Fruit fly (Drosophila melanogaster) whole organism, embryonic: ENCODE measurements around the gene ac.

Experiments used
- Atf-2 ChIP-seq: fragments of 200-800 bp; sonication (Bioruptor generic); optimal IDR thresholded peaks from 2 replicates; lab custom pipeline; 2016; ENCODE audit warnings: missing biosample characterization, missing genetic modification characterization
- CG11398 ChIP-seq: fragments of 200-800 bp; sonication (Bioruptor generic); optimal IDR thresholded peaks from 2 replicates; lab custom pipeline; 2016; ENCODE audit warnings: missing biosample characterization, missing genetic modification characterization
- CG11456 ChIP-seq: fragments of 200-800 bp; sonication (Bioruptor generic); IDR thresholded peaks from 3 replicates; pipeline ENCODE4 v1.3.6; 2022; ENCODE audit warnings: missing biosample characterization, missing genetic modification characterization
- CG11560 ChIP-seq: fragments of 200-800 bp; sonication (Bioruptor generic); IDR thresholded peaks from 3 replicates; pipeline ENCODE4 v1.3.6; 2022; ENCODE audit warnings: missing biosample characterization, missing genetic modification characterization
- CG11723 ChIP-seq: fragments of 200-800 bp; sonication (Bioruptor generic); optimal IDR thresholded peaks from 2 replicates; lab custom pipeline; 2017; ENCODE audit warnings: missing biosample characterization, mild to moderate bottlenecking, missing genetic modification characterization
- CG12219 ChIP-seq: fragments of 200-800 bp; sonication (Bioruptor generic); optimal IDR thresholded peaks from 3 replicates; lab custom pipeline; 2018; ENCODE audit warnings: missing biosample characterization, mild to moderate bottlenecking, missing genetic modification characterization
- CG15269 ChIP-seq: fragments of 200-800 bp; sonication (Bioruptor generic); optimal IDR thresholded peaks from 2 replicates; lab custom pipeline; 2018; ENCODE audit warnings: missing biosample characterization, mild to moderate bottlenecking, missing genetic modification characterization, moderate library complexity
- CG18619 ChIP-seq: fragments of 200-800 bp; sonication (Bioruptor generic); optimal IDR thresholded peaks from 3 replicates; lab custom pipeline; 2017; ENCODE audit warnings: missing biosample characterization, mild to moderate bottlenecking, missing genetic modification characterization
- CG30020 ChIP-seq: fragments of 200-800 bp; optimal IDR thresholded peaks from 2 replicates; lab custom pipeline; 2019; ENCODE audit warnings: missing biosample characterization, mild to moderate bottlenecking, missing genetic modification characterization, moderate library complexity
- CG31224 ChIP-seq: fragments of 200-800 bp; sonication (Bioruptor generic); IDR thresholded peaks from 2 replicates; pipeline ENCODE4 v1.3.6; 2022; ENCODE audit warnings: missing biosample characterization, missing genetic modification characterization
- CG34224 ChIP-seq: fragments of 200-800 bp; sonication (Bioruptor generic); IDR thresholded peaks from 3 replicates; pipeline ENCODE4 v1.3.6; 2022; ENCODE audit warnings: missing biosample characterization, missing genetic modification characterization; ENCODE audit not compliant: partially characterized antibody
- CG42726 ChIP-seq: fragments of 200-800 bp; sonication (Bioruptor generic); IDR thresholded peaks from 2 replicates; pipeline ENCODE4 v1.3.6; 2022; ENCODE audit warnings: missing biosample characterization, missing genetic modification characterization; ENCODE audit not compliant: partially characterized antibody
- CG4617 ChIP-seq: fragments of 200-800 bp; sonication (Bioruptor generic); optimal IDR thresholded peaks from 3 replicates; lab custom pipeline; 2016; ENCODE audit warnings: missing biosample characterization, missing genetic modification characterization, borderline replicate concordance
- CG6175 ChIP-seq: fragments of 200-800 bp; sonication (Bioruptor generic); IDR thresholded peaks from 3 replicates; pipeline ENCODE4 v1.3.6; 2022; ENCODE audit warnings: missing biosample characterization, missing genetic modification characterization
- CG7357 ChIP-seq: fragments of 200-800 bp; sonication (Bioruptor generic); IDR thresholded peaks from 3 replicates; pipeline ENCODE4 v1.3.6; 2022; ENCODE audit warnings: missing biosample characterization, missing genetic modification characterization
- D19B ChIP-seq: fragments of 200-800 bp; sonication (Bioruptor generic); optimal IDR thresholded peaks from 2 replicates; lab custom pipeline; 2017; ENCODE audit warnings: missing biosample characterization, mild to moderate bottlenecking, missing genetic modification characterization
- Dek ChIP-seq: fragments of 200-800 bp; sonication (Bioruptor generic); optimal IDR thresholded peaks from 3 replicates; lab custom pipeline; 2019; ENCODE audit warnings: missing biosample characterization, mild to moderate bottlenecking, missing genetic modification characterization, moderate library complexity
- Dref ChIP-seq: fragments of 200-800 bp; sonication (Bioruptor generic); IDR thresholded peaks from 2 replicates; pipeline ENCODE4 v1.3.6; 2022; ENCODE audit warnings: missing biosample characterization, missing genetic modification characterization
- E2f2 ChIP-seq: fragments of 200-800 bp; sonication (Bioruptor generic); IDR thresholded peaks from 2 replicates; pipeline ENCODE4 v1.3.6; 2022; ENCODE audit warnings: missing biosample characterization, missing genetic modification characterization
- Elba2 ChIP-seq: fragments of 200-800 bp; sonication (Bioruptor generic); optimal IDR thresholded peaks from 3 replicates; lab custom pipeline; 2016; ENCODE audit warnings: missing biosample characterization, missing genetic modification characterization
- Ets97D ChIP-seq: fragments of 200-800 bp; sonication (Bioruptor generic); optimal IDR thresholded peaks from 3 replicates; lab custom pipeline; 2016; ENCODE audit warnings: missing biosample characterization, missing genetic modification characterization
- Fer1 ChIP-seq: fragments of 200-800 bp; sonication (Bioruptor generic); optimal IDR thresholded peaks from 2 replicates; lab custom pipeline; 2017; ENCODE audit warnings: missing biosample characterization, mild to moderate bottlenecking, missing genetic modification characterization
- HLH4C ChIP-seq: fragments of 200-800 bp; sonication (Bioruptor generic); IDR thresholded peaks from 3 replicates; pipeline ENCODE4 v1.3.6; 2022; ENCODE audit warnings: missing biosample characterization, missing genetic modification characterization; ENCODE audit not compliant: partially characterized antibody
- Hmx ChIP-seq: fragments of 200-800 bp; sonication (Bioruptor generic); optimal IDR thresholded peaks from 2 replicates; lab custom pipeline; 2016; ENCODE audit warnings: missing biosample characterization, missing genetic modification characterization
- Lim3 ChIP-seq: fragments of 200-800 bp; sonication (Bioruptor generic); IDR thresholded peaks from 2 replicates; pipeline ENCODE4 v1.3.6; 2022; ENCODE audit warnings: missing biosample characterization, missing genetic modification characterization
- Mad ChIP-seq: fragments of 200-800 bp; sonication (Bioruptor generic); optimal IDR thresholded peaks from 2 replicates; lab custom pipeline; 2016; ENCODE audit warnings: missing biosample characterization, missing genetic modification characterization
- Meics ChIP-seq: fragments of 200-800 bp; sonication (Bioruptor generic); optimal IDR thresholded peaks from 2 replicates; lab custom pipeline; 2017; ENCODE audit warnings: missing biosample characterization, mild to moderate bottlenecking, missing genetic modification characterization
- NK7.1 ChIP-seq: fragments of 200-800 bp; sonication (Bioruptor generic); optimal IDR thresholded peaks from 3 replicates; lab custom pipeline; 2016; ENCODE audit warnings: missing biosample characterization, missing genetic modification characterization
- Sin3A ChIP-seq: fragments of >200 bp; optimal IDR thresholded peaks from 2 replicates; lab custom pipeline; 2018
- Vsx1 ChIP-seq: fragments of 200-800 bp; sonication (Bioruptor generic); optimal IDR thresholded peaks from 2 replicates; lab custom pipeline; 2017; ENCODE audit warnings: missing biosample characterization, mild to moderate bottlenecking, missing genetic modification characterization, missing genetic modification reagents
- caup ChIP-seq: fragments of 200-800 bp; sonication (Bioruptor generic); optimal IDR thresholded peaks from 3 replicates; lab custom pipeline; 2017; ENCODE audit warnings: missing biosample characterization, mild to moderate bottlenecking, missing genetic modification characterization, moderate library complexity; ENCODE audit not compliant: severe bottlenecking
- crol ChIP-seq: fragments of 200-800 bp; sonication (Bioruptor generic); IDR thresholded peaks from 2 replicates; pipeline ENCODE4 v1.3.6; 2022; ENCODE audit warnings: missing biosample characterization, missing genetic modification characterization
- dati ChIP-seq: fragments of 200-800 bp; sonication (Bioruptor generic); IDR thresholded peaks from 2 replicates; pipeline ENCODE4 v1.3.6; 2022; ENCODE audit warnings: missing biosample characterization, missing genetic modification characterization
- ewg ChIP-seq: fragments of 200-800 bp; sonication (Bioruptor generic); optimal IDR thresholded peaks from 3 replicates; lab custom pipeline; 2017; ENCODE audit warnings: mild to moderate bottlenecking, missing biosample characterization, missing genetic modification reagents, missing genetic modification characterization
- fd102C ChIP-seq: fragments of 200-800 bp; sonication (Bioruptor generic); optimal IDR thresholded peaks from 2 replicates; lab custom pipeline; 2018; ENCODE audit warnings: missing biosample characterization, mild to moderate bottlenecking, missing genetic modification characterization, moderate library complexity
- gfzf ChIP-seq: fragments of 200-800 bp; sonication (Bioruptor generic); optimal IDR thresholded peaks from 2 replicates; lab custom pipeline; 2016; ENCODE audit warnings: missing biosample characterization, mild to moderate bottlenecking, missing genetic modification characterization, moderate library complexity
- hth ChIP-seq: fragments of >200 bp; optimal IDR thresholded peaks from 2 replicates; lab custom pipeline; 2017; ENCODE audit warnings: inconsistent platforms
- luna ChIP-seq: fragments of 200-800 bp; sonication (Bioruptor generic); optimal IDR thresholded peaks from 2 replicates; lab custom pipeline; 2016; ENCODE audit warnings: missing biosample characterization, missing genetic modification characterization
- nerfin-1 ChIP-seq: fragments of 200-800 bp; sonication (Bioruptor generic); optimal IDR thresholded peaks from 3 replicates; lab custom pipeline; 2019; ENCODE audit warnings: missing biosample characterization, mild to moderate bottlenecking, missing genetic modification characterization, moderate library complexity
- odd ChIP-seq: fragments of 200-800 bp; sonication (Bioruptor generic); optimal IDR thresholded peaks from 2 replicates; lab custom pipeline; 2017; ENCODE audit warnings: missing biosample characterization, mild to moderate bottlenecking, missing genetic modification characterization
- onecut ChIP-seq: fragments of 200-800 bp; sonication (Bioruptor generic); IDR thresholded peaks from 2 replicates; pipeline ENCODE4 v1.3.6; 2022; ENCODE audit warnings: missing biosample characterization, missing genetic modification characterization
- pnt ChIP-seq: fragments of 200-800 bp; sonication (Bioruptor generic); optimal IDR thresholded peaks from 3 replicates; lab custom pipeline; 2016; ENCODE audit warnings: missing biosample characterization, missing genetic modification characterization
- prd ChIP-seq, 3 experiments: fragments of >200 bp in 2 of 3; fragments of 200-800 bp in 1 of 3; sonication (Bioruptor generic) in 1 of 3; optimal IDR thresholded peaks in 2 of 3; IDR thresholded peaks in 1 of 3; 2 replicates in 2 of 3; 3 replicates in 1 of 3; pipeline versions ENCODE4 v1.3.6 to Lab custom; 2017 to 2022; ENCODE audit warnings: missing biosample characterization in 1 of 3, missing genetic modification characterization in 1 of 3
- salm ChIP-seq: fragments of 200-800 bp; sonication (Bioruptor generic); optimal IDR thresholded peaks from 2 replicates; lab custom pipeline; 2018; ENCODE audit warnings: missing biosample characterization, mild to moderate bottlenecking, missing genetic modification characterization
- schlank ChIP-seq: fragments of 200-800 bp; sonication (Bioruptor generic); optimal IDR thresholded peaks from 2 replicates; lab custom pipeline; 2018; ENCODE audit warnings: missing biosample characterization, mild to moderate bottlenecking, missing genetic modification characterization
- so ChIP-seq: fragments of 200-800 bp; sonication (Bioruptor generic); IDR thresholded peaks from 3 replicates; pipeline ENCODE4 v1.3.6; 2022; ENCODE audit warnings: missing biosample characterization, missing genetic modification characterization
- stc ChIP-seq: fragments of 200-800 bp; sonication (Bioruptor generic); IDR thresholded peaks from 2 replicates; pipeline ENCODE4 v1.3.6; 2022; ENCODE audit warnings: missing biosample characterization, missing genetic modification characterization
- tap ChIP-seq: fragments of 200-800 bp; optimal IDR thresholded peaks from 3 replicates; lab custom pipeline; 2019; ENCODE audit warnings: missing biosample characterization, mild to moderate bottlenecking, missing genetic modification characterization, moderate library complexity
- tio ChIP-seq: fragments of 200-800 bp; sonication (Bioruptor generic); optimal IDR thresholded peaks from 2 replicates; lab custom pipeline; 2017; ENCODE audit warnings: missing biosample characterization, missing genetic modification characterization, inconsistent platforms
- unc-4 ChIP-seq: fragments of 200-800 bp; sonication (Bioruptor generic); IDR thresholded peaks from 2 replicates; pipeline ENCODE4 v1.3.6; 2022; ENCODE audit warnings: missing biosample characterization, missing genetic modification characterization; ENCODE audit not compliant: partially characterized antibody

ac gene

dm6 chrX:334624-335292 is 35.1 kb upstream of the ac start (continued):
- TF ChIP-seq Dref (GFP tag; lab: Robert Waterston, UW) (no peak), D19B (GFP tag; lab: Kevin White, UChicago) (peak; percentile 81), fd102C (GFP tag; lab: Kevin White, UChicago) (no peak), Lim3 (GFP tag; lab: Robert Waterston, UW) (no peak), Fer1 (GFP tag; lab: Kevin White, UChicago) (peak; percentile 37), CG11560 (tag; lab: Robert Waterston, UW) (no peak), Dek (tag; lab: Kevin White, UChicago) (no peak), CG15269 (peak; percentile 46), crol (no peak), E2f2 (no peak), Meics (GFP tag; lab: Kevin White, UChicago) (peak; percentile 35), Mad (GFP tag; lab: Kevin White, UChicago) (no peak), luna (GFP tag; lab: Kevin White, UChicago) (no peak), Hmx (GFP tag; lab: Kevin White, UChicago) (no peak), CG18619 (GFP tag; lab: Kevin White, UChicago) (peak; percentile 25), dati (no peak), unc-4 (GFP tag; lab: Robert Waterston, UW) (no peak), gfzf (GFP tag; lab: Kevin White, UChicago) (no peak), prd (optimal IDR thresholded peaks at IDR 0.05; lab: Kevin White, UChicago) (no peak), prd (GFP tag; IDR thresholded peaks at IDR 0.05; lab: Robert Waterston, UW) (0 out of 3 replicates have a peak, but pooled peaks have one; percentile 13), Elba2 (GFP tag; lab: Kevin White, UChicago) (no peak), CG11723 (GFP tag; lab: Kevin White, UChicago) (no peak), CG4617 (no peak), Ets97D (GFP tag; lab: Kevin White, UChicago) (no peak), CG6175 (GFP tag; lab: Robert Waterston, UW) (no peak), pnt (GFP tag; lab: Kevin White, UChicago) (no peak), CG7357 (GFP tag; lab: Robert Waterston, UW) (0 out of 3 replicates have a peak, but pooled peaks have one; percentile 12), schlank (tag; lab: Kevin White, UChicago) (no peak), tap (tag; lab: Kevin White, UChicago) (no peak), salm (tag; lab: Kevin White, UChicago) (no peak), stc (no peak), HLH4C (GFP tag; lab: Robert Waterston, UW) (peak; percentile 75), CG12219 (no peak), CG30020 (tag; lab: Kevin White, UChicago) (no peak), CG31224 (GFP tag; lab: Robert Waterston, UW) (no peak), NK7.1 (no peak), hth (lab: Kevin White, UChicago) (no peak), CG42726 (peak; percentile 52; the same call in 1 of the 2 replicates), CG34224 (GFP tag; lab: Robert Waterston, UW) (no peak), ewg (GFP tag; lab: Kevin White, UChicago) (no peak), tio (GFP tag; lab: Kevin White, UChicago) (peak; percentile 7), Vsx1 (GFP tag; lab: Kevin White, UChicago) (no peak), caup (GFP tag; lab: Kevin White, UChicago) (no peak), so (GFP tag; lab: Robert Waterston, UW) (no peak), Atf-2 (GFP tag; lab: Kevin White, UChicago) (no peak), CG11456 (GFP tag; lab: Robert Waterston, UW) (no peak), Sin3A (lab: Kevin White, UChicago) (no peak), nerfin-1 (tag; lab: Kevin White, UChicago) (peak; percentile 13), odd (GFP tag; lab: Kevin White, UChicago) (peak; percentile 15), CG11398 (GFP tag; lab: Kevin White, UChicago) (no peak), onecut (GFP tag; lab: Robert Waterston, UW) (0 out of 2 replicates have a peak, but pooled peaks have one; percentile 7)
